Worm (Caenorhabditis elegans) whole organism, L1 larva: ENCODE measurements around the gene srx-125.

Source experiments
- C04F5.9 ChIP-seq: sonication (generic microtip); optimal IDR thresholded peaks from 2 replicates; lab custom pipeline; 2016; ENCODE audit warnings: missing genetic modification characterization, missing compliant biosample characterization
- C16A3.4 ChIP-seq: fragments of 150-350 bp; optimal IDR thresholded peaks from 2 replicates; lab custom pipeline; 2014; ENCODE audit warnings: missing biosample characterization, missing genetic modification characterization
- ama-1 ChIP-seq: fragments of 150-350 bp; optimal IDR thresholded peaks from 2 replicates; lab custom pipeline; 2014
- blmp-1 ChIP-seq: fragments of 150-350 bp; optimal IDR thresholded peaks from 2 replicates; lab custom pipeline; 2014; ENCODE audit warnings: missing biosample characterization, missing genetic modification characterization
- ceh-90 ChIP-seq: sonication (generic microtip); optimal IDR thresholded peaks from 2 replicates; lab custom pipeline; 2016; ENCODE audit warnings: missing genetic modification characterization, missing compliant biosample characterization
- dpl-1 ChIP-seq, 3 experiments: fragments of 150-350 bp in 2 of 3; sonication (generic microtip) in 1 of 3; optimal IDR thresholded peaks; 2 replicates each; lab custom pipeline; 2014 to 2017; ENCODE audit warnings: missing biosample characterization in 3 of 3, missing genetic modification characterization in 3 of 3, missing genetic modification reagents in 3 of 3
- efl-1 ChIP-seq, 4 experiments: fragments of 150-350 bp; optimal IDR thresholded peaks in 3 of 4; peaks in 1 of 4; 1 replicate in 1 of 4; 2 replicates in 3 of 4; lab custom pipeline; 2014; ENCODE audit warnings: missing biosample characterization in 2 of 4, missing genetic modification characterization in 2 of 4, missing genetic modification reagents in 2 of 4
- egl-27 ChIP-seq, 2 experiments: fragments of 150-350 bp in 1 of 2; sonication (generic microtip); optimal IDR thresholded peaks; 3 replicates each; lab custom pipeline; 2017 to 2018; ENCODE audit warnings: missing biosample characterization in 2 of 2, missing genetic modification characterization in 2 of 2, missing genetic modification reagents in 2 of 2
- elt-2 ChIP-seq: sonication (generic microtip); optimal IDR thresholded peaks from 2 replicates; lab custom pipeline; 2016; ENCODE audit warnings: missing genetic modification characterization, mild to moderate bottlenecking, inconsistent platforms, missing compliant biosample characterization, missing genetic modification reagents
- elt-3 ChIP-seq, 6 experiments: fragments of 150-350 bp in 1 of 6; sonication (generic microtip); optimal IDR thresholded peaks; 2 replicates each; lab custom pipeline; 2017 to 2018; ENCODE audit warnings: missing biosample characterization in 6 of 6, missing genetic modification characterization in 6 of 6, inconsistent platforms in 1 of 6
- grh-1 ChIP-seq: fragments of 200-800 bp; sonication (Bioruptor generic); IDR thresholded peaks from 2 replicates; pipeline ENCODE4 v1.3.6; 2022; ENCODE audit warnings: missing genetic modification reagents, missing genetic modification characterization, missing compliant biosample characterization
- hlh-4 ChIP-seq: sonication (generic microtip); optimal IDR thresholded peaks from 2 replicates; lab custom pipeline; 2016; ENCODE audit warnings: mild to moderate bottlenecking, missing genetic modification characterization, missing compliant biosample characterization
- hpl-2 ChIP-seq: fragments of 150-350 bp; optimal IDR thresholded peaks from 2 replicates; lab custom pipeline; 2014; ENCODE audit warnings: missing biosample characterization, missing genetic modification reagents, missing genetic modification characterization
- isw-1 ChIP-seq: fragments of 200-800 bp; sonication (Bioruptor generic); IDR thresholded peaks from 2 replicates; pipeline ENCODE4 v1.3.6; 2022; ENCODE audit warnings: missing genetic modification characterization, missing compliant biosample characterization
- jun-1 ChIP-seq: fragments of 150-350 bp; optimal IDR thresholded peaks from 2 replicates; lab custom pipeline; 2014; ENCODE audit warnings: missing biosample characterization, missing genetic modification reagents, missing genetic modification characterization
- lin-13 ChIP-seq: fragments of 150-350 bp; optimal IDR thresholded peaks from 2 replicates; lab custom pipeline; 2014; ENCODE audit warnings: missing biosample characterization, missing genetic modification reagents, missing genetic modification characterization
- lin-14 ChIP-seq: fragments of 200-800 bp; sonication (Bioruptor generic); optimal IDR thresholded peaks from 2 replicates; lab custom pipeline; 2018; ENCODE audit warnings: mild to moderate bottlenecking, missing genetic modification characterization, moderate library complexity, missing compliant biosample characterization
- lin-15B ChIP-seq: fragments of 150-350 bp; sonication (generic microtip); optimal IDR thresholded peaks from 3 replicates; lab custom pipeline; 2014; ENCODE audit warnings: missing biosample characterization, missing genetic modification characterization
- lin-35 ChIP-seq, 2 experiments: fragments of 150-350 bp; optimal IDR thresholded peaks; 2 replicates each; lab custom pipeline; 2014; ENCODE audit warnings: missing biosample characterization in 2 of 2, missing genetic modification characterization in 2 of 2, missing genetic modification reagents in 2 of 2
- mab-9 ChIP-seq: fragments of 200-800 bp; sonication (Bioruptor generic); IDR thresholded peaks from 2 replicates; pipeline ENCODE4 v1.3.6; 2022; ENCODE audit warnings: missing genetic modification reagents, missing genetic modification characterization, missing compliant biosample characterization
- mdl-1 ChIP-seq, 2 experiments: fragments of 150-350 bp; optimal IDR thresholded peaks; 2 replicates each; lab custom pipeline; 2014 to 2017; ENCODE audit warnings: missing biosample characterization in 2 of 2, missing genetic modification characterization in 2 of 2, inconsistent platforms in 1 of 2
- nhr-11 ChIP-seq: fragments of 150-350 bp; optimal IDR thresholded peaks from 2 replicates; lab custom pipeline; 2014; ENCODE audit warnings: missing biosample characterization, missing genetic modification characterization
- nhr-19 ChIP-seq: fragments of 200-800 bp; sonication (Bioruptor generic); conservative IDR thresholded peaks from 2 replicates; pipeline ENCODE4 v1.3.6; 2022; ENCODE audit warnings: missing genetic modification characterization, missing compliant biosample characterization
- nhr-20 ChIP-seq: sonication (generic microtip); optimal IDR thresholded peaks from 2 replicates; lab custom pipeline; 2016; ENCODE audit warnings: mild to moderate bottlenecking, missing genetic modification characterization, missing compliant biosample characterization
- nhr-237 ChIP-seq: fragments of 150-350 bp; optimal IDR thresholded peaks from 2 replicates; lab custom pipeline; 2014; ENCODE audit warnings: missing biosample characterization, missing genetic modification characterization
- nhr-47 ChIP-seq: sonication (generic microtip); optimal IDR thresholded peaks from 2 replicates; lab custom pipeline; 2016; ENCODE audit warnings: mild to moderate bottlenecking, missing genetic modification characterization, moderate library complexity, missing compliant biosample characterization
- nhr-71 ChIP-seq: sonication (generic microtip); optimal IDR thresholded peaks from 2 replicates; lab custom pipeline; 2016; ENCODE audit warnings: mild to moderate bottlenecking, missing genetic modification characterization, moderate library complexity, missing compliant biosample characterization
- nhr-77 ChIP-seq: fragments of 150-350 bp; optimal IDR thresholded peaks from 2 replicates; lab custom pipeline; 2014; ENCODE audit warnings: missing biosample characterization, missing genetic modification characterization
- nhr-85 ChIP-seq: sonication (generic microtip); peaks from one replicate; lab custom pipeline; 2016; ENCODE audit warnings: missing genetic modification characterization, inconsistent platforms, missing compliant biosample characterization
- nhr-90 ChIP-seq: sonication (generic microtip); optimal IDR thresholded peaks from 2 replicates; lab custom pipeline; 2016; ENCODE audit warnings: mild to moderate bottlenecking, missing genetic modification characterization, missing compliant biosample characterization; ENCODE audit not compliant: poor library complexity
- pag-3 ChIP-seq: sonication (generic microtip); optimal IDR thresholded peaks from 2 replicates; lab custom pipeline; 2017; ENCODE audit warnings: missing genetic modification characterization, mild to moderate bottlenecking, missing compliant biosample characterization, antibody characterized with exemption, borderline replicate concordance; ENCODE audit not compliant: insufficient read depth
- pax-3 ChIP-seq: fragments of 200-800 bp; sonication (Bioruptor generic); optimal IDR thresholded peaks from 2 replicates; lab custom pipeline; 2018; ENCODE audit warnings: mild to moderate bottlenecking, missing genetic modification characterization, moderate library complexity, missing compliant biosample characterization
- pqm-1 ChIP-seq: sonication (generic microtip); optimal IDR thresholded peaks from 3 replicates; lab custom pipeline; 2017; ENCODE audit warnings: missing biosample characterization, missing genetic modification characterization
- rnt-1 ChIP-seq: sonication (generic microtip); optimal IDR thresholded peaks from 2 replicates; lab custom pipeline; 2016; ENCODE audit warnings: mild to moderate bottlenecking, missing genetic modification characterization, moderate library complexity, missing compliant biosample characterization
- skn-1 ChIP-seq: fragments of 150-350 bp; optimal IDR thresholded peaks from 2 replicates; lab custom pipeline; 2014; ENCODE audit warnings: missing biosample characterization, missing genetic modification characterization
- snpc-4 ChIP-seq: fragments of 150-350 bp; optimal IDR thresholded peaks from 2 replicates; lab custom pipeline; 2014; ENCODE audit warnings: missing biosample characterization, missing genetic modification characterization
- snu-23 ChIP-seq: sonication (generic microtip); optimal IDR thresholded peaks from 2 replicates; lab custom pipeline; 2016; ENCODE audit warnings: missing genetic modification characterization, missing compliant biosample characterization
- sox-4 ChIP-seq: sonication (generic microtip); optimal IDR thresholded peaks from 2 replicates; lab custom pipeline; 2016; ENCODE audit warnings: missing genetic modification characterization, missing compliant biosample characterization
- sup-37 ChIP-seq: fragments of 200-800 bp; sonication (Bioruptor generic); optimal IDR thresholded peaks from 2 replicates; lab custom pipeline; 2018; ENCODE audit warnings: mild to moderate bottlenecking, missing genetic modification characterization, missing compliant biosample characterization
- swsn-7 ChIP-seq: sonication (generic microtip); optimal IDR thresholded peaks from 2 replicates; lab custom pipeline; 2016; ENCODE audit warnings: missing genetic modification characterization, missing compliant biosample characterization
- tbx-2 ChIP-seq: sonication (generic microtip); optimal IDR thresholded peaks from 2 replicates; lab custom pipeline; 2016; ENCODE audit warnings: missing genetic modification characterization, missing compliant biosample characterization
- unc-130 ChIP-seq: fragments of 150-350 bp; optimal IDR thresholded peaks from 2 replicates; lab custom pipeline; 2017; ENCODE audit warnings: missing biosample characterization, missing genetic modification characterization, inconsistent platforms
- unc-62 ChIP-seq: fragments of 150-350 bp; optimal IDR thresholded peaks from 2 replicates; lab custom pipeline; 2014; ENCODE audit warnings: missing biosample characterization, missing genetic modification reagents, missing genetic modification characterization
- unc-86 ChIP-seq: sonication (generic microtip); optimal IDR thresholded peaks from 2 replicates; lab custom pipeline; 2016; ENCODE audit warnings: missing genetic modification characterization, missing compliant biosample characterization
- xbp-1 ChIP-seq: sonication (generic microtip); optimal IDR thresholded peaks from 2 replicates; lab custom pipeline; 2016; ENCODE audit warnings: missing genetic modification characterization, missing compliant biosample characterization
- ztf-11 ChIP-seq, 2 experiments: sonication (generic microtip); optimal IDR thresholded peaks; 2 replicates each; lab custom pipeline; 2016 to 2017; ENCODE audit warnings: missing genetic modification characterization in 2 of 2, missing biosample characterization in 1 of 2, missing compliant biosample characterization in 1 of 2

Gene srx-125

ce11 chrV:13375861-13376260 lies 8.7 kb downstream of the srx-125 start (continued):
- TF ChIP-seq grh-1 (GFP tag; lab: Robert Waterston, UW) (peak; percentile 94), C04F5.9 (tag; lab: Kevin White, UChicago) (no peak), ztf-11 (tag; optimal IDR thresholded peaks at IDR 0.05; lab: Kevin White, UChicago) (no peak), mab-9 (no peak), nhr-47 (tag; lab: Kevin White, UChicago) (peak; percentile 2), snpc-4 (tag; lab: Kevin White, UChicago) (no peak), snu-23 (peak; percentile 30), skn-1 (no peak), pax-3 (tag; lab: Kevin White, UChicago) (no peak), tbx-2 (tag; lab: Kevin White, UChicago) (no peak), lin-15B (tag; lab: Kevin White, UChicago) (no peak), xbp-1 (tag; lab: Kevin White, UChicago) (no peak), nhr-85 (tag; lab: Kevin White, UChicago) (peak; percentile 95), lin-14 (GFP tag; lab: Kevin White, UChicago) (peak; percentile 83), sox-4 (tag; lab: Kevin White, UChicago) (no peak), pqm-1 (tag; lab: Kevin White, UChicago) (no peak), mdl-1 (tag; optimal IDR thresholded peaks at IDR 0.05; lab: Kevin White, UChicago) (no peak), unc-86 (tag; lab: Kevin White, UChicago) (no peak), hpl-2 (no peak), nhr-19 (GFP tag; lab: Robert Waterston, UW) (no peak), ceh-90 (tag; lab: Kevin White, UChicago) (no peak), elt-3 (tag; optimal IDR thresholded peaks at IDR 0.05; lab: Kevin White, UChicago) (peak in 1 of 6 experiments; percentile 12), pag-3 (tag; lab: Kevin White, UChicago) (no peak), C16A3.4 (peak; percentile 14), hlh-4 (tag; lab: Kevin White, UChicago) (no peak), nhr-71 (peak; percentile 19), ama-1 (lab: Kevin White, UChicago) (no peak), lin-13 (GFP tag; lab: Kevin White, UChicago) (no peak), nhr-77 (tag; lab: Kevin White, UChicago) (no peak), nhr-90 (tag; lab: Kevin White, UChicago) (peak; percentile 26), lin-35 (GFP tag; optimal IDR thresholded peaks at IDR 0.05; lab: Kevin White, UChicago) (no peak), rnt-1 (tag; lab: Kevin White, UChicago) (peak; percentile 19), nhr-20 (peak; percentile 38), egl-27 (tag; optimal IDR thresholded peaks at IDR 0.05; lab: Kevin White, UChicago) (no peak), nhr-11 (tag; lab: Kevin White, UChicago) (no peak), isw-1 (no peak), elt-2 (no peak), swsn-7 (tag; lab: Kevin White, UChicago) (no peak), blmp-1 (peak; percentile 71), nhr-237 (tag; lab: Kevin White, UChicago) (no peak), dpl-1 (GFP tag; optimal IDR thresholded peaks at IDR 0.05; lab: Kevin White, UChicago) (peak in 1 of 3 experiments; percentile 1)
- TF ChIP-seq, all 84 proteins: peak for 15

DNA sequence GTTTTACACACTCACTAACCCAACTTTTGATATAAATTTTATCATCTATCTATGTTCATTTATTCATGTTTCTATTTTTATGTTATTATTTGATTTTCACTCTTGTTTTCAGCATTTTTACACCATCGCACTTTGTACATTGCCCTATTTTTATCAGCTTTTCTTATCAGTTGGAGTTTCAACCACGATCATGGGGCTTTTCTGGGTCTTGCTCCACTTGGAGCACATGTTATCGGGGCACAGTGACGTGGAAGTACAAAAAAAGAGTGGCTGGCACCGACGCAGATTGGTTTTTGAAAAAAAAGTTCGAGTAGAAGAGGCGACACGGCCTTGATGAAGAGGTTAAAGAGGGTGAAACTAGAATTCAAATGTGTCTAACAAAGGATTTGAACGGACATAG lies 10.0 kb downstream of the srx-125 start:
- no peak for TF ChIP-seq sox-4 (tag; lab: Kevin White, UChicago)
- TF ChIP-seq sup-37 (GFP tag; lab: Kevin White, UChicago): no peak
- TF ChIP-seq jun-1 (tag; lab: Kevin White, UChicago): peak; percentile 15
- no peak for TF ChIP-seq unc-62 (GFP tag; lab: Kevin White, UChicago)
- peak; percentile 30 for TF ChIP-seq nhr-20
- TF ChIP-seq dpl-1 (GFP tag; optimal IDR thresholded peaks at IDR 0.05; lab: Kevin White, UChicago): peak in 1 of 3 experiments; percentile 9
- peak; percentile 26 for TF ChIP-seq pax-3 (tag; lab: Kevin White, UChicago)
- TF ChIP-seq nhr-71: peak; percentile 37
- TF ChIP-seq nhr-90 (tag; lab: Kevin White, UChicago): peak; percentile 16
- peak; percentile 97 for TF ChIP-seq elt-2
- TF ChIP-seq lin-35 (GFP tag; optimal IDR thresholded peaks at IDR 0.05; lab: Kevin White, UChicago): peak in 1 of 2 experiments; percentile 48
- no peak for TF ChIP-seq unc-130 (tag; lab: Kevin White, UChicago)
- TF ChIP-seq efl-1 (optimal IDR thresholded peaks at IDR 0.05; lab: Kevin White, UChicago): no peak
- TF ChIP-seq efl-1 (GFP tag; optimal IDR thresholded peaks at IDR 0.05 in 1 of 2; lab: Kevin White, UChicago): peak in 1 of 2 experiments; percentile 60
